Worm (Caenorhabditis elegans): Measurements from ENCODE around the gene F09E5.11.

- TF ChIP-seq snpc-4 (GFP tag; optimal IDR thresholded peaks at IDR 0.05) (no peak), snpc-4 (tag; optimal IDR thresholded peaks at IDR 0.05) (no peak), C17E4.6 (GFP tag; IDR thresholded peaks at IDR 0.05) (no peak), F57A8.1 (GFP tag; optimal IDR thresholded peaks at IDR 0.05) (no peak), sea-2 (GFP tag; IDR thresholded peaks at IDR 0.05) (no peak), ets-4 (GFP tag; optimal IDR thresholded peaks at IDR 0.05) (no peak), ama-1 (optimal IDR thresholded peaks at IDR 0.05) (no peak), ama-1 (GFP tag; optimal IDR thresholded peaks at IDR 0.05) (no peak)
Observed at ce11 chrII:5341573-5341972, 16.4 kb downstream of the F09E5.11 start.

All from whole organism, young adult.